Worm (Caenorhabditis elegans) whole organism, early embryonic: ENCODE data around the gene txt-10.

Experiments
- B0310.2 ChIP-seq: sonication (generic microtip); optimal IDR thresholded peaks from 2 replicates; lab custom pipeline; 2016; ENCODE audit warnings: mild to moderate bottlenecking, missing genetic modification characterization, missing compliant biosample characterization
- F13C5.2 ChIP-seq: sonication (generic microtip); optimal IDR thresholded peaks from 2 replicates; lab custom pipeline; 2017; ENCODE audit warnings: mild to moderate bottlenecking, missing genetic modification characterization, inconsistent platforms, missing compliant biosample characterization
- aly-1 ChIP-seq: sonication (generic microtip); optimal IDR thresholded peaks from 2 replicates; lab custom pipeline; 2016; ENCODE audit warnings: missing genetic modification characterization, missing compliant biosample characterization
- ama-1 ChIP-seq: fragments of 150-350 bp; optimal IDR thresholded peaks from 2 replicates; lab custom pipeline; 2014
- hmg-4 ChIP-seq: fragments of 200-800 bp; sonication (Bioruptor generic); optimal IDR thresholded peaks from 2 replicates; lab custom pipeline; 2018; ENCODE audit warnings: mild to moderate bottlenecking, missing genetic modification characterization, missing compliant biosample characterization
- tbx-37 ChIP-seq: fragments of 200-800 bp; sonication (Bioruptor generic); conservative IDR thresholded peaks from 2 replicates; pipeline ENCODE4 v1.3.6; 2022; ENCODE audit warnings: missing genetic modification reagents, missing genetic modification characterization, missing compliant biosample characterization

ce11 chrV:10535325-10535724 is 2.7 kb upstream of the txt-10 start:
- no peak for TF ChIP-seq tbx-37 (GFP tag; lab: Robert Waterston, UW)
- TF ChIP-seq aly-1 (tag; lab: Kevin White, UChicago), result no peak
- TF ChIP-seq F13C5.2 (tag; lab: Kevin White, UChicago), result no peak
- no peak for TF ChIP-seq ama-1
- TF ChIP-seq B0310.2 (tag; lab: Kevin White, UChicago), result no peak
- no peak for TF ChIP-seq hmg-4 (GFP tag; lab: Kevin White, UChicago)
